Worm (Caenorhabditis elegans) whole organism, L1 larva: ENCODE measurements around the gene abi-1.
A peak's percentile ranks its signal among the peaks of the same experiment; 100 is the strongest.

ENCODE experiments used
- C04F5.9 ChIP-seq: sonication (generic microtip); optimal IDR thresholded peaks from 2 replicates; lab custom pipeline; 2016; ENCODE audit warnings: missing genetic modification characterization, missing compliant biosample characterization
- F16B12.6 ChIP-seq: fragments of 150-350 bp; optimal IDR thresholded peaks from 2 replicates; lab custom pipeline; 2014; ENCODE audit warnings: missing biosample characterization, missing genetic modification characterization
- aha-1 ChIP-seq: fragments of 150-350 bp; optimal IDR thresholded peaks from 2 replicates; lab custom pipeline; 2014; ENCODE audit warnings: missing biosample characterization, missing genetic modification characterization
- ama-1 ChIP-seq: fragments of 150-350 bp; optimal IDR thresholded peaks from 2 replicates; lab custom pipeline; 2014
- ceh-63 ChIP-seq: fragments of 200-800 bp; sonication (Bioruptor generic); optimal IDR thresholded peaks from 2 replicates; lab custom pipeline; 2018; ENCODE audit warnings: mild to moderate bottlenecking, missing genetic modification characterization, missing compliant biosample characterization
- ceh-8 ChIP-seq: fragments of 200-800 bp; sonication (Bioruptor generic); optimal IDR thresholded peaks from 2 replicates; lab custom pipeline; 2018; ENCODE audit warnings: mild to moderate bottlenecking, missing genetic modification characterization, moderate library complexity, missing compliant biosample characterization
- ceh-88 ChIP-seq: fragments of 200-800 bp; sonication (Bioruptor generic); IDR thresholded peaks from 2 replicates; pipeline ENCODE4 v1.3.6; 2022; ENCODE audit warnings: missing genetic modification characterization, missing compliant biosample characterization
- dpl-1 ChIP-seq, 3 experiments: fragments of 150-350 bp in 2 of 3; sonication (generic microtip) in 1 of 3; optimal IDR thresholded peaks; 2 replicates each; lab custom pipeline; 2014 to 2017; ENCODE audit warnings: missing biosample characterization in 3 of 3, missing genetic modification characterization in 3 of 3, missing genetic modification reagents in 3 of 3
- dsc-1 ChIP-seq: sonication (generic microtip); optimal IDR thresholded peaks from 2 replicates; lab custom pipeline; 2016; ENCODE audit warnings: mild to moderate bottlenecking, missing genetic modification characterization, missing compliant biosample characterization
- efl-3 ChIP-seq: fragments of 200-800 bp; sonication (Bioruptor generic); optimal IDR thresholded peaks from 2 replicates; lab custom pipeline; 2018; ENCODE audit warnings: mild to moderate bottlenecking, missing genetic modification characterization, missing compliant biosample characterization
- egl-13 ChIP-seq: sonication (generic microtip); optimal IDR thresholded peaks from 2 replicates; lab custom pipeline; 2016; ENCODE audit warnings: missing genotype, missing genetic modification reagents, missing genetic modification characterization, missing compliant biosample characterization
- egl-27 ChIP-seq, 2 experiments: fragments of 150-350 bp in 1 of 2; sonication (generic microtip); optimal IDR thresholded peaks; 3 replicates each; lab custom pipeline; 2017 to 2018; ENCODE audit warnings: missing biosample characterization in 2 of 2, missing genetic modification characterization in 2 of 2, missing genetic modification reagents in 2 of 2
- elt-2 ChIP-seq: sonication (generic microtip); optimal IDR thresholded peaks from 2 replicates; lab custom pipeline; 2016; ENCODE audit warnings: missing genetic modification characterization, mild to moderate bottlenecking, inconsistent platforms, missing compliant biosample characterization, missing genetic modification reagents
- fkh-10 ChIP-seq: sonication (generic microtip); optimal IDR thresholded peaks from 2 replicates; lab custom pipeline; 2017; ENCODE audit warnings: missing biosample characterization, missing genetic modification reagents, missing genetic modification characterization
- fkh-4 ChIP-seq: sonication (generic microtip); optimal IDR thresholded peaks from 2 replicates; lab custom pipeline; 2016; ENCODE audit warnings: missing compliant biosample characterization, missing genetic modification characterization, borderline replicate concordance
- fkh-8 ChIP-seq: sonication (generic microtip); optimal IDR thresholded peaks from 2 replicates; lab custom pipeline; 2016; ENCODE audit warnings: mild to moderate bottlenecking, missing genetic modification characterization, missing compliant biosample characterization
- hlh-17 ChIP-seq: fragments of 200-800 bp; sonication (Bioruptor generic); optimal IDR thresholded peaks from 2 replicates; lab custom pipeline; 2018; ENCODE audit warnings: missing genetic modification characterization, mild to moderate bottlenecking, missing compliant biosample characterization, moderate library complexity, borderline replicate concordance
- hlh-4 ChIP-seq: sonication (generic microtip); optimal IDR thresholded peaks from 2 replicates; lab custom pipeline; 2016; ENCODE audit warnings: mild to moderate bottlenecking, missing genetic modification characterization, missing compliant biosample characterization
- hpl-2 ChIP-seq: fragments of 150-350 bp; optimal IDR thresholded peaks from 2 replicates; lab custom pipeline; 2014; ENCODE audit warnings: missing biosample characterization, missing genetic modification reagents, missing genetic modification characterization
- irx-1 ChIP-seq: sonication (generic microtip); optimal IDR thresholded peaks from 2 replicates; lab custom pipeline; 2016; ENCODE audit warnings: missing genetic modification characterization, missing compliant biosample characterization
- isw-1 ChIP-seq: fragments of 200-800 bp; sonication (Bioruptor generic); IDR thresholded peaks from 2 replicates; pipeline ENCODE4 v1.3.6; 2022; ENCODE audit warnings: missing genetic modification characterization, missing compliant biosample characterization
- jun-1 ChIP-seq: fragments of 150-350 bp; optimal IDR thresholded peaks from 2 replicates; lab custom pipeline; 2014; ENCODE audit warnings: missing biosample characterization, missing genetic modification reagents, missing genetic modification characterization
- lin-13 ChIP-seq: fragments of 150-350 bp; optimal IDR thresholded peaks from 2 replicates; lab custom pipeline; 2014; ENCODE audit warnings: missing biosample characterization, missing genetic modification reagents, missing genetic modification characterization
- lin-15B ChIP-seq: fragments of 150-350 bp; sonication (generic microtip); optimal IDR thresholded peaks from 3 replicates; lab custom pipeline; 2014; ENCODE audit warnings: missing biosample characterization, missing genetic modification characterization
- lin-35 ChIP-seq, 2 experiments: fragments of 150-350 bp; optimal IDR thresholded peaks; 2 replicates each; lab custom pipeline; 2014; ENCODE audit warnings: missing biosample characterization in 2 of 2, missing genetic modification characterization in 2 of 2, missing genetic modification reagents in 2 of 2
- lin-39 ChIP-seq: fragments of 150-350 bp; optimal IDR thresholded peaks from 2 replicates; lab custom pipeline; 2014; ENCODE audit warnings: missing biosample characterization, missing genetic modification reagents, missing genetic modification characterization
- lir-3 ChIP-seq: sonication (generic microtip); optimal IDR thresholded peaks from 2 replicates; lab custom pipeline; 2016; ENCODE audit warnings: mild to moderate bottlenecking, missing genetic modification characterization, moderate library complexity, missing compliant biosample characterization; ENCODE audit not compliant: poor library complexity
- lsy-2 ChIP-seq, 2 experiments: fragments of 150-350 bp; optimal IDR thresholded peaks; 2 replicates each; lab custom pipeline; 2014; ENCODE audit warnings: missing biosample characterization in 2 of 2, missing genetic modification characterization in 2 of 2
- mdl-1 ChIP-seq, 2 experiments: fragments of 150-350 bp; optimal IDR thresholded peaks; 2 replicates each; lab custom pipeline; 2014 to 2017; ENCODE audit warnings: missing biosample characterization in 2 of 2, missing genetic modification characterization in 2 of 2, inconsistent platforms in 1 of 2
- mef-2 ChIP-seq: fragments of 150-350 bp; optimal IDR thresholded peaks from 2 replicates; lab custom pipeline; 2014; ENCODE audit warnings: missing biosample characterization, missing genetic modification characterization
- nhr-12 ChIP-seq: sonication (generic microtip); optimal IDR thresholded peaks from 2 replicates; lab custom pipeline; 2017; ENCODE audit warnings: missing biosample characterization, missing genetic modification characterization
- nhr-20 ChIP-seq: sonication (generic microtip); optimal IDR thresholded peaks from 2 replicates; lab custom pipeline; 2016; ENCODE audit warnings: mild to moderate bottlenecking, missing genetic modification characterization, missing compliant biosample characterization
- nhr-71 ChIP-seq: sonication (generic microtip); optimal IDR thresholded peaks from 2 replicates; lab custom pipeline; 2016; ENCODE audit warnings: mild to moderate bottlenecking, missing genetic modification characterization, moderate library complexity, missing compliant biosample characterization
- nhr-85 ChIP-seq: sonication (generic microtip); peaks from one replicate; lab custom pipeline; 2016; ENCODE audit warnings: missing genetic modification characterization, inconsistent platforms, missing compliant biosample characterization
- pag-3 ChIP-seq: sonication (generic microtip); optimal IDR thresholded peaks from 2 replicates; lab custom pipeline; 2017; ENCODE audit warnings: missing genetic modification characterization, mild to moderate bottlenecking, missing compliant biosample characterization, antibody characterized with exemption, borderline replicate concordance; ENCODE audit not compliant: insufficient read depth
- pax-3 ChIP-seq: fragments of 200-800 bp; sonication (Bioruptor generic); optimal IDR thresholded peaks from 2 replicates; lab custom pipeline; 2018; ENCODE audit warnings: mild to moderate bottlenecking, missing genetic modification characterization, moderate library complexity, missing compliant biosample characterization
- snpc-4 ChIP-seq: fragments of 150-350 bp; optimal IDR thresholded peaks from 2 replicates; lab custom pipeline; 2014; ENCODE audit warnings: missing biosample characterization, missing genetic modification characterization
- snu-23 ChIP-seq: sonication (generic microtip); optimal IDR thresholded peaks from 2 replicates; lab custom pipeline; 2016; ENCODE audit warnings: missing genetic modification characterization, missing compliant biosample characterization
- sptf-1 ChIP-seq: fragments of 150-350 bp; optimal IDR thresholded peaks from 2 replicates; lab custom pipeline; 2014; ENCODE audit warnings: missing biosample characterization, missing genetic modification characterization
- unc-130 ChIP-seq: fragments of 150-350 bp; optimal IDR thresholded peaks from 2 replicates; lab custom pipeline; 2017; ENCODE audit warnings: missing biosample characterization, missing genetic modification characterization, inconsistent platforms
- unc-30 ChIP-seq: sonication (generic microtip); optimal IDR thresholded peaks from 2 replicates; lab custom pipeline; 2017; ENCODE audit warnings: missing biosample characterization, missing genetic modification characterization
- unc-62 ChIP-seq: fragments of 150-350 bp; optimal IDR thresholded peaks from 2 replicates; lab custom pipeline; 2014; ENCODE audit warnings: missing biosample characterization, missing genetic modification reagents, missing genetic modification characterization
- unc-86 ChIP-seq: sonication (generic microtip); optimal IDR thresholded peaks from 2 replicates; lab custom pipeline; 2016; ENCODE audit warnings: missing genetic modification characterization, missing compliant biosample characterization
- zag-1 ChIP-seq: fragments of 150-350 bp; optimal IDR thresholded peaks from 2 replicates; lab custom pipeline; 2014; ENCODE audit warnings: missing biosample characterization, missing genetic modification characterization
- zip-4 ChIP-seq: fragments of 200-800 bp; sonication (Bioruptor generic); optimal IDR thresholded peaks from 2 replicates; lab custom pipeline; 2018; ENCODE audit warnings: mild to moderate bottlenecking, missing genetic modification characterization, moderate library complexity, missing compliant biosample characterization

The abi-1 gene

ce11 chrIII:5705228-5705888 lies 12.8 kb upstream of the abi-1 start, which contains the start of gene swp-1:
Gene swp-1 (minus strand): TSS chrIII:5705525.
- no peak for TF ChIP-seq ceh-63
- TF ChIP-seq lsy-2 (tag; optimal IDR thresholded peaks at IDR 0.05; lab: Kevin White, UChicago), result peak in 1 of 2 experiments; percentile 26
- no peak for TF ChIP-seq mef-2 (tag; lab: Kevin White, UChicago)
- TF ChIP-seq nhr-71 (tag; lab: Kevin White, UChicago), result peak; percentile 13
- peak; percentile 49 for TF ChIP-seq nhr-85 (tag; lab: Kevin White, UChicago)

ce11 chrIII:5701491-5701890 lies 9.0 kb upstream of the abi-1 start:
- TF ChIP-seq fkh-10 (GFP tag; lab: Kevin White, UChicago) (no peak), jun-1 (tag; lab: Kevin White, UChicago) (no peak), fkh-4 (tag; lab: Kevin White, UChicago) (no peak), pax-3 (tag; lab: Kevin White, UChicago) (no peak), hlh-4 (tag; lab: Kevin White, UChicago) (no peak), snpc-4 (tag; lab: Kevin White, UChicago) (no peak), F16B12.6 (tag; lab: Kevin White, UChicago) (no peak), ceh-8 (GFP tag; lab: Kevin White, UChicago) (no peak), lin-39 (tag; lab: Kevin White, UChicago) (no peak), ceh-88 (no peak), unc-62 (GFP tag; lab: Kevin White, UChicago) (no peak), hlh-17 (GFP tag; lab: Kevin White, UChicago) (no peak), C04F5.9 (tag; lab: Kevin White, UChicago) (no peak), nhr-85 (tag; lab: Kevin White, UChicago) (no peak), egl-27 (tag; optimal IDR thresholded peaks at IDR 0.05; lab: Kevin White, UChicago) (no peak), dsc-1 (tag; lab: Kevin White, UChicago) (no peak), unc-30 (tag; lab: Kevin White, UChicago) (no peak), unc-86 (no peak), lin-35 (GFP tag; optimal IDR thresholded peaks at IDR 0.05; lab: Kevin White, UChicago) (no peak), irx-1 (tag; lab: Kevin White, UChicago) (no peak)
- TF ChIP-seq, all 84 proteins: peak for 0

DNA sequence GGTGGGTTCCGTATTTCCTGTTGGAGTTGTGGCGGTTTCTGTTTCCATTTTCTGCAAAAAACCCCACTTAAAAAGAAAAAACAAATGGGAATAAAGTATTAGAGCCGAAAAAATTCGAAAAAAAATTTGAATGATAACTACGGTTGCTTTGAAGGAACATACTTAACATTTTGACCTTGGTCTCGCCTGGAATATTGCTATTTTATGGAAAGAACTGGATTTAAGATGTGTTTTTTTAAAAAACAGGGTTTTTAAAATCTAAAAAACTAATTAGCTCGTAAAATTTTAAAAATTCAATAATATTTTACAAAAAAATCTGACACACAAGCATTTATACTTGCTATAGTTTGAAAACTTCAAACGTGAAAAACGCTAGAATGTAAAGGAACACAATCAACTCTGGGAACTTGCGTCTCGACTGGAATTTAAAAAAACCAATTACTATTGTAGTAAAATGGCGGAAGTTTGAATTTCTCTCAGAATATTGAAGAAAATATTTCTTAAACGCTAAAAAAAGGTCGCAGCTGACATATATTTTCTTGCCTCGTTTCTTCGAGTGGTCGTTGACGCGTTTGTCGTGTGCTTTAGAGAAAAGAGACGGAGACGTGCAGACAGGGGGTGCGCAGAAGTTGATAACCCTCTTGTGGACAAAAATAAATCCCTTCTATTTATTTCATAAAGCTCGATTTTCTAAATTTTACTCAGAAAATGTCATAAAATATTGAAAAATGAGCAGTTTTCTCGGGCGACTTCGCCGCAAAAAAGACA lies 5.6 kb upstream of the abi-1 start, which contains the start of the genes lgg-3 and rgs-5:
Gene lgg-3 (minus strand): TSS at position 51 of the 768 bp plus-strand sequence.
Gene rgs-5 (plus strand): TSS at position 593 of the 768 bp plus-strand sequence.
- no peak for TF ChIP-seq unc-130 (tag; lab: Kevin White, UChicago)
- no peak for TF ChIP-seq sptf-1 (tag; lab: Kevin White, UChicago)
- TF ChIP-seq snu-23 (GFP tag; lab: Kevin White, UChicago), result peak; percentile 30
- TF ChIP-seq egl-13, result no peak
- peak; percentile 1 for TF ChIP-seq fkh-8
- TF ChIP-seq nhr-85 (tag; lab: Kevin White, UChicago), result peak; percentile 17
- TF ChIP-seq fkh-4 (tag; lab: Kevin White, UChicago), result no peak
- TF ChIP-seq elt-2 (tag; lab: Kevin White, UChicago), result no peak
- peak; percentile 3 for TF ChIP-seq nhr-20 (tag; lab: Kevin White, UChicago)
- TF ChIP-seq F16B12.6 (tag; lab: Kevin White, UChicago), result no peak
- no peak for TF ChIP-seq zag-1 (tag; lab: Kevin White, UChicago)
- TF ChIP-seq lir-3 (tag; lab: Kevin White, UChicago), result no peak
- TF ChIP-seq efl-3, result no peak
- no peak for TF ChIP-seq C04F5.9 (tag; lab: Kevin White, UChicago)
- peak; percentile 14 to 64 (median 48) for TF ChIP-seq dpl-1 (GFP tag; optimal IDR thresholded peaks at IDR 0.05; lab: Kevin White, UChicago)
- no peak for TF ChIP-seq lin-13 (GFP tag; lab: Kevin White, UChicago)
- no peak for TF ChIP-seq zip-4 (GFP tag; lab: Kevin White, UChicago)
- no peak for TF ChIP-seq aha-1 (tag; lab: Kevin White, UChicago)
- TF ChIP-seq pag-3 (tag; lab: Kevin White, UChicago), result no peak
- no peak for TF ChIP-seq isw-1 (GFP tag; lab: Robert Waterston, UW)
- TF ChIP-seq hpl-2 (GFP tag; lab: Kevin White, UChicago), result no peak
- TF ChIP-seq mdl-1 (tag; optimal IDR thresholded peaks at IDR 0.05; lab: Kevin White, UChicago), result peak in 1 of 2 experiments; percentile 8
- TF ChIP-seq lin-15B, result peak; percentile 18
- TF ChIP-seq ceh-63, result no peak
- TF ChIP-seq lin-35 (GFP tag; optimal IDR thresholded peaks at IDR 0.05; lab: Kevin White, UChicago), result peak; percentile 10 to 70
- TF ChIP-seq unc-62 (GFP tag; lab: Kevin White, UChicago), result no peak
- no peak for TF ChIP-seq ama-1
- no peak for TF ChIP-seq nhr-12 (tag; lab: Kevin White, UChicago)
